Worm (Caenorhabditis elegans) whole organism, young adult: ENCODE data around the gene Y49E10.25.

Source experiments
- C17E4.6 ChIP-seq: fragments of 200-800 bp; sonication (Bioruptor generic); IDR thresholded peaks from 2 replicates; pipeline ENCODE4 v1.3.6; 2022; ENCODE audit warnings: missing genetic modification reagents, missing genetic modification characterization, missing compliant biosample characterization
- ets-4 ChIP-seq: fragments of 200-800 bp; sonication (Bioruptor generic); optimal IDR thresholded peaks from 2 replicates; lab custom pipeline; 2018; ENCODE audit warnings: mild to moderate bottlenecking, missing genetic modification characterization, missing compliant biosample characterization
- lin-35 ChIP-seq, 3 experiments: fragments of 150-350 bp in 2 of 3; sonication (generic microtip) in 1 of 3; optimal IDR thresholded peaks; 2 replicates each; lab custom pipeline; 2014 to 2018; ENCODE audit warnings: missing biosample characterization in 3 of 3, missing genetic modification characterization in 3 of 3, missing genetic modification reagents in 3 of 3
- madf-10 ChIP-seq: sonication (generic microtip); optimal IDR thresholded peaks from 2 replicates; lab custom pipeline; 2016; ENCODE audit warnings: mild to moderate bottlenecking, missing genetic modification characterization, missing compliant biosample characterization
- madf-8 ChIP-seq: fragments of 200-800 bp; sonication (Bioruptor generic); conservative IDR thresholded peaks from 2 replicates; pipeline ENCODE4 v1.3.6; 2022; ENCODE audit warnings: missing genetic modification reagents, missing genetic modification characterization, missing compliant biosample characterization
- ztf-28 ChIP-seq: fragments of 200-800 bp; sonication (Bioruptor generic); IDR thresholded peaks from 2 replicates; pipeline ENCODE4 v1.3.6; 2022; ENCODE audit warnings: missing genetic modification reagents, missing genetic modification characterization, missing compliant biosample characterization
- ztf-3 ChIP-seq: fragments of 200-800 bp; sonication (Bioruptor generic); optimal IDR thresholded peaks from 2 replicates; lab custom pipeline; 2018; ENCODE audit warnings: mild to moderate bottlenecking, missing genetic modification characterization, missing compliant biosample characterization

DNA sequence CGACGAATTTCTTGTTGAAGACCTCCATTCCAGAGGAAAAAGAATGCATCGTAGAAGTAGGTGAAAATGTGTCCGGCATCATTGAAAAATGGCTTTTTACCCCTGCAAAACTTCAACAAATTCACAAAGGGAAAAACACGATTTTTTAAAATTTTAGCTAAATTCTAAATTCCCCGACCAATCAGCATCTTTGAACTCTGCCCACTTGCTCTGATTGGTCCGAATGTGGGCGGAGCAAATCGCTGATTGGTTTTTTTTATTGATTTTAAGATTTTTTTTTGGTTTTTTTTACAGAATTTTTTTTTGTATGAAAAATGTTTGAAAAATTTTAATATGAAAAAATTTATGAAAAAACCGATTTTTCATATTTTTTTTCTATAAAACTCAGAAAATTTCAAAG is 48.0 kb downstream of the Y49E10.25 start:
- TF ChIP-seq ztf-28 (GFP tag; lab: Robert Waterston, UW): no peak
- TF ChIP-seq ztf-3: no peak
- no peak for TF ChIP-seq C17E4.6 (GFP tag; lab: Robert Waterston, UW)
- no peak for TF ChIP-seq ets-4 (GFP tag; lab: Kevin White, UChicago)
- TF ChIP-seq madf-10 (tag; lab: Kevin White, UChicago): no peak
- TF ChIP-seq lin-35 (GFP tag; optimal IDR thresholded peaks at IDR 0.05; lab: Kevin White, UChicago): no peak
- TF ChIP-seq madf-8 (GFP tag; lab: Robert Waterston, UW): no peak
